Fruit fly (Drosophila melanogaster): Measurements from ENCODE around the gene CG12499.
A peak's percentile ranks its signal among the peaks of the same experiment; 100 is the strongest.

CG12499 gene

DNA sequence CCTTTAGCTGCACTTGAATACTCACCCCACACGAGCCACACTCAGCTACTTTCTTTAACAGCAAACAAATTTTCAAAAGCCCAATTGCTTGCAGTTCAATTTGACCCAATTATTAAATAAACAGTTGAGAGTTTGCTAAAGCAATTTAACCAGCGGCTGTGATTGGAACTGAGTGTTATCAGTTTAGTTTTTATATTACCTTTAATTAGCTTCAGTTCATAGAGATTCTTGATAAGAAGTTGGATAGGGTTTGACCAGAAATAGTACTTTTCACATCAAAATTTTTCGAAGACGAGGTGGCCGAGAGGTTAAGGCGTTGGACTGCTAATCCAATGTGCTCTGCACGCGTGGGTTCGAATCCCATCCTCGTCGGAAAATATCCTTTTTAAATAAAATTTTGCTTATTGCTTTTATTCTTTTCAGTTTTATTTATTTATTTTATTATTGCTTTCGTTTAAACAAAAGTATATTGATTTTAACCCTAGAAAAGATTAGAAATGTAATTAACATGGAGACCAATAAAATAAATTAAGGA, 50.1 kb downstream of the CG12499 start (continued):
- no peak for TF ChIP-seq tap (tag; optimal IDR thresholded peaks at IDR 0.05)
- TF ChIP-seq CG6791 (GFP tag; IDR thresholded peaks at IDR 0.05; ENCODE audit: partially characterized antibody) = peak; percentile 74
- TF ChIP-seq dimm (GFP tag; IDR thresholded peaks at IDR 0.05) = no peak
- TF ChIP-seq Opbp (GFP tag; IDR thresholded peaks at IDR 0.05; ENCODE audit: partially characterized antibody) = peak; percentile 55; the same call in 1 of the 3 replicates
- peak; percentile 66 for TF ChIP-seq CG16813 (GFP tag; IDR thresholded peaks at IDR 0.05; ENCODE audit: partially characterized antibody)
- TF ChIP-seq CG3847 (GFP tag; IDR thresholded peaks at IDR 0.05) = no peak
- TF ChIP-seq mld (GFP tag; IDR thresholded peaks at IDR 0.05; ENCODE audit: partially characterized antibody) = 0 out of 3 replicates have a peak, but pooled peaks have one; percentile 31
- no peak for TF ChIP-seq stc (GFP tag; IDR thresholded peaks at IDR 0.05)
- peak; percentile 25 for TF ChIP-seq Med (GFP tag)
- TF ChIP-seq Bdp1 (GFP tag; optimal IDR thresholded peaks at IDR 0.05) = peak; percentile 94
- no peak for TF ChIP-seq CG18619 (GFP tag; optimal IDR thresholded peaks at IDR 0.05)
- no peak for TF ChIP-seq bowl (GFP tag; IDR thresholded peaks at IDR 0.05)
- TF ChIP-seq Usf (GFP tag; optimal IDR thresholded peaks at IDR 0.05) = no peak
- TF ChIP-seq CG14860 (GFP tag; IDR thresholded peaks at IDR 0.05; ENCODE audit: partially characterized antibody) = 0 out of 3 replicates have a peak, but pooled peaks have one; percentile 35
- TF ChIP-seq Nf-YC (tag; optimal IDR thresholded peaks at IDR 0.05) = no peak
- peak; percentile 85 for TF ChIP-seq Vsx1 (GFP tag; optimal IDR thresholded peaks at IDR 0.05)
- no peak for TF ChIP-seq CG6854 (GFP tag; optimal IDR thresholded peaks at IDR 0.05)
- no peak for TF ChIP-seq br (optimal IDR thresholded peaks at IDR 0.05)
- peak; percentile 73 for TF ChIP-seq grn (GFP tag; optimal IDR thresholded peaks at IDR 0.05)
- TF ChIP-seq caup (GFP tag; optimal IDR thresholded peaks at IDR 0.05; ENCODE audit: severe bottlenecking) = no peak

dm6 chr3R:22395409-22396178, 50.8 kb downstream of the CG12499 start:
- no peak for TF ChIP-seq CG16813 (GFP tag; IDR thresholded peaks at IDR 0.05; ENCODE audit: partially characterized antibody)
- no peak for TF ChIP-seq jing (GFP tag; optimal IDR thresholded peaks at IDR 0.05)
- no peak for TF ChIP-seq CG6654 (GFP tag; optimal IDR thresholded peaks at IDR 0.05)
- TF ChIP-seq Bdp1 (GFP tag; optimal IDR thresholded peaks at IDR 0.05) = no peak
- no peak for TF ChIP-seq HLH54F (GFP tag; optimal IDR thresholded peaks at IDR 0.05)
- TF ChIP-seq Sry-β (GFP tag; optimal IDR thresholded peaks at IDR 0.05) = no peak
- no peak for TF ChIP-seq knrl (GFP tag; IDR thresholded peaks at IDR 0.05; ENCODE audit: partially characterized antibody)
- no peak for TF ChIP-seq CG6254 (GFP tag; optimal IDR thresholded peaks at IDR 0.05)
- TF ChIP-seq Hr51 (GFP tag; optimal IDR thresholded peaks at IDR 0.05) = no peak
- no peak for TF ChIP-seq CG18476 (GFP tag; optimal IDR thresholded peaks at IDR 0.05)
- no peak for TF ChIP-seq CG10431 (GFP tag; optimal IDR thresholded peaks at IDR 0.05)
- no peak for TF ChIP-seq CG9932 (GFP tag; IDR thresholded peaks at IDR 0.05)
- no peak for TF ChIP-seq CG7928 (GFP tag; optimal IDR thresholded peaks at IDR 0.05)
- TF ChIP-seq CG11723 (GFP tag; optimal IDR thresholded peaks at IDR 0.05) = no peak
- no peak for TF ChIP-seq chn (GFP tag; optimal IDR thresholded peaks at IDR 0.05)
- no peak for TF ChIP-seq lola (GFP tag; optimal IDR thresholded peaks at IDR 0.05)
- TF ChIP-seq Sox102F (GFP tag; optimal IDR thresholded peaks at IDR 0.05) = peak; percentile 2
- no peak for TF ChIP-seq vnd (GFP tag; IDR thresholded peaks at IDR 0.05; ENCODE audit: partially characterized antibody)
- peak; percentile 36; the same call in 2 of the 3 replicates for TF ChIP-seq row (GFP tag; IDR thresholded peaks at IDR 0.05)
- TF ChIP-seq CG8281 (tag; optimal IDR thresholded peaks at IDR 0.05) = no peak
- no peak for TF ChIP-seq ro (GFP tag; IDR thresholded peaks at IDR 0.05)
- TF ChIP-seq tap (tag; optimal IDR thresholded peaks at IDR 0.05) = no peak
- no peak for TF ChIP-seq CG6175 (GFP tag; IDR thresholded peaks at IDR 0.05)
- TF ChIP-seq CG7963 (GFP tag; IDR thresholded peaks at IDR 0.05; ENCODE audit: partially characterized antibody) = no peak
- TF ChIP-seq crc (GFP tag; optimal IDR thresholded peaks at IDR 0.05) = no peak
- TF ChIP-seq tna (GFP tag; IDR thresholded peaks at IDR 0.05; ENCODE audit: partially characterized antibody) = no peak
- no peak for TF ChIP-seq klu (GFP tag; IDR thresholded peaks at IDR 0.05)
- no peak for TF ChIP-seq Dip2 (GFP tag; IDR thresholded peaks at IDR 0.05)
- no peak for TF ChIP-seq CG10147 (GFP tag; optimal IDR thresholded peaks at IDR 0.05)
- no peak for TF ChIP-seq wek (GFP tag; optimal IDR thresholded peaks at IDR 0.05)
